Fruit fly (Drosophila melanogaster) whole organism, embryonic: ENCODE data around the gene CG14868.

Experiments used
- Aef1 ChIP-seq: fragments of 200-800 bp; sonication (Bioruptor generic); IDR thresholded peaks from 3 replicates; pipeline ENCODE4 v1.3.6; 2022; ENCODE audit warnings: missing biosample characterization, missing genetic modification characterization
- Bgb ChIP-seq: fragments of 200-800 bp; sonication (Bioruptor generic); IDR thresholded peaks from 2 replicates; pipeline ENCODE4 v1.3.6; 2022; ENCODE audit warnings: missing biosample characterization, missing genetic modification characterization; ENCODE audit not compliant: partially characterized antibody
- CG10147 ChIP-seq: fragments of 200-800 bp; sonication (Bioruptor generic); optimal IDR thresholded peaks from 2 replicates; lab custom pipeline; 2019; ENCODE audit warnings: missing biosample characterization, mild to moderate bottlenecking, missing genetic modification characterization, moderate library complexity
- CG10431 ChIP-seq: fragments of 200-800 bp; sonication (Bioruptor generic); optimal IDR thresholded peaks from 3 replicates; lab custom pipeline; 2018; ENCODE audit warnings: missing biosample characterization, mild to moderate bottlenecking, missing genetic modification characterization
- CG10543 ChIP-seq: fragments of 200-800 bp; sonication (Bioruptor generic); optimal IDR thresholded peaks from 3 replicates; lab custom pipeline; 2017; ENCODE audit warnings: missing biosample characterization, mild to moderate bottlenecking, missing genetic modification characterization, moderate library complexity
- CG10565 ChIP-seq: fragments of 200-800 bp; sonication (Bioruptor generic); optimal IDR thresholded peaks from 3 replicates; lab custom pipeline; 2016; ENCODE audit warnings: missing biosample characterization, mild to moderate bottlenecking, missing genetic modification characterization
- CG14667 ChIP-seq: fragments of 200-800 bp; sonication (Bioruptor generic); IDR thresholded peaks from 2 replicates; pipeline ENCODE4 v1.3.6; 2022; ENCODE audit warnings: missing biosample characterization, missing genetic modification characterization
- CG1529 ChIP-seq: fragments of 200-800 bp; sonication (Bioruptor generic); optimal IDR thresholded peaks from 3 replicates; lab custom pipeline; 2018; ENCODE audit warnings: missing biosample characterization, missing genetic modification characterization
- CG15601 ChIP-seq: fragments of 200-800 bp; sonication (Bioruptor generic); optimal IDR thresholded peaks from 3 replicates; lab custom pipeline; 2019; ENCODE audit warnings: missing biosample characterization, mild to moderate bottlenecking, missing genetic modification characterization, moderate library complexity
- CG1603 ChIP-seq: fragments of 200-800 bp; sonication (Bioruptor generic); optimal IDR thresholded peaks from 2 replicates; lab custom pipeline; 2019; ENCODE audit warnings: missing biosample characterization, mild to moderate bottlenecking, missing genetic modification characterization, moderate library complexity
- CG17359 ChIP-seq: fragments of 200-800 bp; sonication (Bioruptor generic); optimal IDR thresholded peaks from 3 replicates; lab custom pipeline; 2018; ENCODE audit warnings: missing biosample characterization, mild to moderate bottlenecking, missing genetic modification characterization, moderate library complexity
- CG17361 ChIP-seq: fragments of 200-800 bp; sonication (Bioruptor generic); IDR thresholded peaks from 3 replicates; pipeline ENCODE4 v1.3.6; 2022; ENCODE audit warnings: missing biosample characterization, missing genetic modification characterization
- CG1792 ChIP-seq: fragments of 200-800 bp; sonication (Bioruptor generic); optimal IDR thresholded peaks from 2 replicates; lab custom pipeline; 2016; ENCODE audit warnings: missing biosample characterization, missing genetic modification characterization
- CG1832 ChIP-seq: fragments of 200-800 bp; sonication (Bioruptor generic); optimal IDR thresholded peaks from 2 replicates; lab custom pipeline; 2017; ENCODE audit warnings: missing biosample characterization, mild to moderate bottlenecking, missing genetic modification characterization, inconsistent platforms
- CG18764 ChIP-seq: fragments of 200-800 bp; sonication (Bioruptor generic); optimal IDR thresholded peaks from 3 replicates; lab custom pipeline; 2016; ENCODE audit warnings: missing biosample characterization, missing genetic modification characterization
- CG31224 ChIP-seq: fragments of 200-800 bp; sonication (Bioruptor generic); IDR thresholded peaks from 2 replicates; pipeline ENCODE4 v1.3.6; 2022; ENCODE audit warnings: missing biosample characterization, missing genetic modification characterization
- CG32532 ChIP-seq: fragments of 200-800 bp; sonication (Bioruptor generic); IDR thresholded peaks from 2 replicates; pipeline ENCODE4 v1.3.6; 2022; ENCODE audit warnings: missing biosample characterization, missing genetic modification characterization
- CG32767 ChIP-seq: fragments of 200-800 bp; sonication (Bioruptor generic); IDR thresholded peaks from 2 replicates; pipeline ENCODE4 v1.3.6; 2022; ENCODE audit warnings: missing biosample characterization, missing genetic modification characterization
- CG3995 ChIP-seq: fragments of 200-800 bp; sonication (Bioruptor generic); optimal IDR thresholded peaks from 3 replicates; lab custom pipeline; 2016; ENCODE audit warnings: missing biosample characterization, missing genetic modification characterization
- CG4854 ChIP-seq: fragments of 200-800 bp; sonication (Bioruptor generic); optimal IDR thresholded peaks from 2 replicates; lab custom pipeline; 2016; ENCODE audit warnings: missing biosample characterization, missing genetic modification characterization, inconsistent platforms
- CG5180 ChIP-seq: fragments of 200-800 bp; sonication (Bioruptor generic); optimal IDR thresholded peaks from 3 replicates; lab custom pipeline; 2017; ENCODE audit warnings: missing biosample characterization, missing genetic modification characterization, mild to moderate bottlenecking, moderate library complexity, missing genetic modification reagents
- CG5245 ChIP-seq: fragments of 200-800 bp; sonication (Bioruptor generic); optimal IDR thresholded peaks from 3 replicates; lab custom pipeline; 2016; ENCODE audit warnings: missing biosample characterization, missing genetic modification characterization
- CG6272 ChIP-seq: fragments of 200-800 bp; sonication (Bioruptor generic); IDR thresholded peaks from 2 replicates; pipeline ENCODE4 v1.3.6; 2022; ENCODE audit warnings: missing biosample characterization, missing genetic modification characterization
- CoRest ChIP-seq: fragments of 200-800 bp; sonication (Bioruptor generic); optimal IDR thresholded peaks from 3 replicates; lab custom pipeline; 2018; ENCODE audit warnings: missing biosample characterization, mild to moderate bottlenecking, missing genetic modification characterization, moderate library complexity
- GATAe ChIP-seq: fragments of 200-800 bp; sonication (Bioruptor generic); conservative IDR thresholded peaks from 2 replicates; pipeline ENCODE4 v1.3.6; 2022; ENCODE audit warnings: missing biosample characterization, missing genetic modification characterization
- Neu2 ChIP-seq: fragments of 200-800 bp; sonication (Bioruptor generic); optimal IDR thresholded peaks from 3 replicates; lab custom pipeline; 2016; ENCODE audit warnings: missing biosample characterization, missing genetic modification characterization, borderline replicate concordance
- Rfx ChIP-seq: fragments of 200-800 bp; sonication (Bioruptor generic); IDR thresholded peaks from 2 replicates; pipeline ENCODE4 v1.3.6; 2022; ENCODE audit warnings: missing biosample characterization, missing genetic modification characterization
- Sry-δ ChIP-seq: fragments of 200-800 bp; sonication (Bioruptor generic); optimal IDR thresholded peaks from 2 replicates; lab custom pipeline; 2016; ENCODE audit warnings: missing biosample characterization, missing genetic modification characterization
- Stat92E ChIP-seq, 3 experiments: fragments of >200 bp in 2 of 3; fragments of 200-800 bp in 1 of 3; sonication (Bioruptor generic) in 1 of 3; optimal IDR thresholded peaks; 2 replicates each; lab custom pipeline; 2017 to 2019; ENCODE audit warnings: missing biosample characterization in 3 of 3, missing genetic modification characterization in 3 of 3, mild to moderate bottlenecking in 1 of 3, moderate library complexity in 1 of 3
- Vsx1 ChIP-seq: fragments of 200-800 bp; sonication (Bioruptor generic); optimal IDR thresholded peaks from 2 replicates; lab custom pipeline; 2017; ENCODE audit warnings: missing biosample characterization, mild to moderate bottlenecking, missing genetic modification characterization, missing genetic modification reagents
- YL-1 ChIP-seq: fragments of 200-800 bp; sonication (Bioruptor generic); optimal IDR thresholded peaks from 3 replicates; lab custom pipeline; 2017; ENCODE audit warnings: missing biosample characterization, mild to moderate bottlenecking, missing genetic modification characterization
- bsh ChIP-seq, 2 experiments: fragments of 200-800 bp; sonication (Bioruptor generic); optimal IDR thresholded peaks; 2 replicates each; lab custom pipeline; 2017 to 2018; ENCODE audit warnings: mild to moderate bottlenecking in 2 of 2, missing biosample characterization in 2 of 2, missing genetic modification characterization in 2 of 2, moderate library complexity in 1 of 2
- crc ChIP-seq: fragments of 200-800 bp; sonication (Bioruptor generic); optimal IDR thresholded peaks from 2 replicates; lab custom pipeline; 2016; ENCODE audit warnings: missing biosample characterization, missing genetic modification characterization
- crp ChIP-seq, 2 experiments: fragments of 200-800 bp; sonication (Bioruptor generic); optimal IDR thresholded peaks; 2 replicates in 1 of 2; 3 replicates in 1 of 2; lab custom pipeline; 2017; ENCODE audit warnings: missing biosample characterization in 2 of 2, missing genetic modification characterization in 2 of 2, mild to moderate bottlenecking in 1 of 2, moderate library complexity in 1 of 2
- cwo ChIP-seq: fragments of 200-800 bp; sonication (Bioruptor generic); optimal IDR thresholded peaks from 3 replicates; lab custom pipeline; 2017; ENCODE audit warnings: missing biosample characterization, missing genetic modification characterization, mild to moderate bottlenecking, moderate library complexity, missing genetic modification reagents
- dan ChIP-seq: fragments of 200-800 bp; sonication (Bioruptor generic); IDR thresholded peaks from 2 replicates; pipeline ENCODE4 v1.3.6; 2022; ENCODE audit warnings: missing biosample characterization, missing genetic modification characterization
- gsb ChIP-seq: fragments of 200-800 bp; sonication (Bioruptor generic); IDR thresholded peaks from 2 replicates; pipeline ENCODE4 v1.3.6; 2022; ENCODE audit warnings: missing biosample characterization, missing genetic modification characterization
- inv ChIP-seq: fragments of 200-800 bp; sonication (Bioruptor generic); IDR thresholded peaks from 2 replicates; pipeline ENCODE4 v1.3.6; 2022; ENCODE audit warnings: missing biosample characterization, missing genetic modification characterization; ENCODE audit not compliant: partially characterized antibody
- klu ChIP-seq: fragments of 200-800 bp; sonication (Bioruptor generic); IDR thresholded peaks from 2 replicates; pipeline ENCODE4 v1.3.6; 2022; ENCODE audit warnings: missing biosample characterization, missing genetic modification characterization
- lilli ChIP-seq: fragments of 200-800 bp; sonication (Bioruptor generic); optimal IDR thresholded peaks from 3 replicates; lab custom pipeline; 2016; ENCODE audit warnings: missing biosample characterization, missing genetic modification characterization
- nerfin-2 ChIP-seq: fragments of 200-800 bp; sonication (Bioruptor generic); IDR thresholded peaks from 2 replicates; pipeline ENCODE4 v1.3.6; 2022; ENCODE audit warnings: missing biosample characterization, missing genetic modification characterization; ENCODE audit not compliant: partially characterized antibody
- nom ChIP-seq: fragments of 200-800 bp; sonication (Bioruptor generic); optimal IDR thresholded peaks from 2 replicates; lab custom pipeline; 2017; ENCODE audit warnings: missing biosample characterization, missing genetic modification characterization, mild to moderate bottlenecking, moderate library complexity, missing genetic modification reagents
- oc ChIP-seq: fragments of 200-800 bp; sonication (Bioruptor generic); optimal IDR thresholded peaks from 2 replicates; lab custom pipeline; 2018; ENCODE audit warnings: missing biosample characterization, mild to moderate bottlenecking, missing genetic modification characterization, moderate library complexity
- peb ChIP-seq: fragments of 200-800 bp; sonication (Bioruptor generic); IDR thresholded peaks from 2 replicates; pipeline ENCODE4 v1.3.6; 2022; ENCODE audit warnings: missing biosample characterization, missing genetic modification characterization
- ranshi ChIP-seq: fragments of 200-800 bp; sonication (Bioruptor generic); IDR thresholded peaks from 2 replicates; pipeline ENCODE4 v1.3.6; 2022; ENCODE audit warnings: missing biosample characterization, missing genetic modification characterization
- sens ChIP-seq: fragments of 200-800 bp; sonication (Bioruptor generic); peaks from one replicate; lab custom pipeline; 2016; ENCODE audit warnings: missing biosample characterization, missing genetic modification characterization
- trem ChIP-seq: fragments of 200-800 bp; optimal IDR thresholded peaks from 3 replicates; lab custom pipeline; 2019; ENCODE audit warnings: missing biosample characterization, mild to moderate bottlenecking, missing genetic modification characterization, moderate library complexity
- vvl ChIP-seq: fragments of 200-800 bp; sonication (Bioruptor generic); IDR thresholded peaks from 2 replicates; pipeline ENCODE4 v1.3.6; 2022; ENCODE audit warnings: missing biosample characterization, missing genetic modification characterization

Gene CG14868

DNA sequence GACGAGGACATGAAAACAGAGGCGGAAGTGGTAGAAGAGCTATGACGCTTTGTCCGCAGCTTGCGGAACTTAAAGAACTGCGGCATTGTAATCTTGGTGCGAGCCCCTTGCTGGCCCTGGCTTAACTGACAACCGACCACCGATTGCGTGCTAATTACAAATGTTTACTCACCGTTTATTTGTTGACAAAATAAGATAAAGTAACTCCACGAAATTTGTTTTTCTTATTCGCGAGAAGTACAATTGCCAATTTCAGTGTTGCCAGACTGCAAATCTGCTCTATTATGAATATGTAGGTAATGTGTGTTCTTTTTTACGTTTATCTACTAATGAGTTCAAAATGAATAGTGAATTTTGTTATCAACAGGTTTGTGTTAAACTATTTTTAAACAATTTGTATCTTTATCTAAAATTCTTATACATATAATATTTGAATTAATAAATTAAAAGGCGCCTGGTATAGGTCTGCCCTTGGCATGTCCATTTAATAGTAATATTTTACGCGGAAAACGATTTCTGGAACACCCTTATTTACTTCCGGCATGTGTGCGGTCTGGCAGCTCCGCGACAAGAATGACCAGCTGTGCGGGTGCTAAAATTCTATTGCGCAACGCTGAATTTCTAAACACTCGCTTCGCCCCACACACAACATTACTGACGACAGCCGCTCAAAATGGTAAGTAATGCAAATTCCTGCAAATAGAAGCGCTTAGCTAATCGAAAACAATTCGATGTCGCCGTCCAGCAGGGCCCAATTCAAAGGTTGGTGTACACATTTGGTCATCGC, 12.9 kb downstream of the CG14868 start, which contains the start of the genes Atg4b and Hibch (continued):
- TF ChIP-seq crp (GFP tag; optimal IDR thresholded peaks at IDR 0.05; lab: Kevin White, UChicago) (peak; percentile 48 to 91), CG5245 (peak; percentile 70), cwo (GFP tag; lab: Kevin White, UChicago) (peak; percentile 79), CG10431 (GFP tag; lab: Kevin White, UChicago) (peak; percentile 46), inv (GFP tag; lab: Robert Waterston, UW) (no peak), dan (peak; percentile 57), CG3995 (peak; percentile 57), oc (tag; lab: Kevin White, UChicago) (no peak), CoRest (tag; lab: Kevin White, UChicago) (peak; percentile 93), Sry-δ (GFP tag; lab: Kevin White, UChicago) (peak; percentile 8), sens (GFP tag; lab: Kevin White, UChicago) (peak; percentile 3), Aef1 (GFP tag; lab: Robert Waterston, UW) (peak; percentile 80), bsh (GFP tag; optimal IDR thresholded peaks at IDR 0.05; lab: Kevin White, UChicago) (peak; percentile 38 to 79), CG17361 (GFP tag; lab: Robert Waterston, UW) (peak; percentile 95), gsb (GFP tag; lab: Robert Waterston, UW) (no peak; the same call in 1 of the 2 replicates), CG10565 (GFP tag; lab: Kevin White, UChicago) (no peak), nom (peak; percentile 75), trem (tag; lab: Kevin White, UChicago) (peak; percentile 87), lilli (peak; percentile 74), ranshi (GFP tag; lab: Robert Waterston, UW) (peak; percentile 77), crc (GFP tag; lab: Kevin White, UChicago) (no peak), CG1603 (tag; lab: Kevin White, UChicago) (peak; percentile 78), CG1832 (no peak), YL-1 (GFP tag; lab: Kevin White, UChicago) (peak; percentile 94), klu (peak; percentile 87), CG32532 (GFP tag; lab: Robert Waterston, UW) (peak; percentile 86), nerfin-2 (GFP tag; lab: Robert Waterston, UW) (no peak), CG31224 (GFP tag; lab: Robert Waterston, UW) (peak; percentile 75), Rfx (peak; percentile 89), CG10147 (GFP tag; lab: Kevin White, UChicago) (peak; percentile 85), CG6272 (GFP tag; lab: Robert Waterston, UW) (peak; percentile 77), CG14667 (GFP tag; lab: Robert Waterston, UW) (peak; percentile 75), Vsx1 (GFP tag; lab: Kevin White, UChicago) (no peak), CG17359 (tag; lab: Kevin White, UChicago) (peak; percentile 83), CG5180 (GFP tag; lab: Kevin White, UChicago) (no peak), Stat92E (GFP tag; optimal IDR thresholded peaks at IDR 0.05; lab: Kevin White, UChicago) (peak in 1 of 3 experiments; percentile 57), peb (peak; percentile 29; the same call in 1 of the 2 replicates), CG18764 (GFP tag; lab: Kevin White, UChicago) (peak; percentile 73), CG1529 (no peak), CG15601 (tag; lab: Kevin White, UChicago) (peak; percentile 79), CG4854 (GFP tag; lab: Kevin White, UChicago) (peak; percentile 16), CG1792 (GFP tag; lab: Kevin White, UChicago) (no peak), CG32767 (GFP tag; lab: Robert Waterston, UW) (peak; percentile 59; the same call in 1 of the 2 replicates), Bgb (GFP tag; lab: Robert Waterston, UW) (no peak), vvl (GFP tag; lab: Robert Waterston, UW) (peak; percentile 81; the same call in 1 of the 2 replicates), GATAe (GFP tag; lab: Robert Waterston, UW) (peak; percentile 39; the same call in 1 of the 2 replicates), CG10543 (GFP tag; lab: Kevin White, UChicago) (peak; percentile 96), Neu2 (GFP tag; lab: Kevin White, UChicago) (no peak)
